Fruit fly (Drosophila melanogaster) whole organism, prepupa: ENCODE measurements around the gene CG10089.

Source experiments
- CG6276 ChIP-seq: fragments of 200-800 bp; sonication (Bioruptor generic); optimal IDR thresholded peaks from 2 replicates; lab custom pipeline; 2017; ENCODE audit warnings: missing biosample characterization, mild to moderate bottlenecking, missing genetic modification characterization
- CG6854 ChIP-seq: fragments of 200-800 bp; sonication (Bioruptor generic); optimal IDR thresholded peaks from 2 replicates; lab custom pipeline; 2017; ENCODE audit warnings: missing biosample characterization, mild to moderate bottlenecking, missing genetic modification characterization
- CG8119 ChIP-seq: fragments of 200-800 bp; sonication (Bioruptor generic); IDR thresholded peaks from 3 replicates; pipeline ENCODE4 v1.3.6; 2022; ENCODE audit warnings: missing biosample characterization, missing genetic modification characterization
- CG8319 ChIP-seq: fragments of 200-800 bp; sonication (Bioruptor generic); optimal IDR thresholded peaks from 3 replicates; lab custom pipeline; 2016; ENCODE audit warnings: missing biosample characterization, missing genetic modification characterization
- CG8632 ChIP-seq: fragments of 200-800 bp; sonication (Bioruptor generic); optimal IDR thresholded peaks from 3 replicates; lab custom pipeline; 2016; ENCODE audit warnings: missing biosample characterization, missing genetic modification characterization
- Ets21C ChIP-seq: fragments of 200-800 bp; sonication (Bioruptor generic); optimal IDR thresholded peaks from 3 replicates; lab custom pipeline; 2016; ENCODE audit warnings: missing biosample characterization, missing genetic modification characterization
- Gug ChIP-seq: fragments of 200-800 bp; sonication (Bioruptor generic); IDR thresholded peaks from 2 replicates; pipeline ENCODE4 v1.3.6; 2022; ENCODE audit warnings: missing biosample characterization, missing genetic modification characterization
- Hr39 ChIP-seq: fragments of 200-800 bp; sonication (Bioruptor generic); optimal IDR thresholded peaks from 2 replicates; lab custom pipeline; 2016; ENCODE audit warnings: missing biosample characterization, missing genetic modification characterization
- OdsH ChIP-seq: fragments of 200-800 bp; sonication (Bioruptor generic); optimal IDR thresholded peaks from 3 replicates; lab custom pipeline; 2016; ENCODE audit warnings: missing biosample characterization, missing genetic modification characterization
- dac ChIP-seq: fragments of 200-800 bp; sonication (Bioruptor generic); optimal IDR thresholded peaks from 2 replicates; lab custom pipeline; 2017; ENCODE audit warnings: missing biosample characterization, mild to moderate bottlenecking, missing genetic modification characterization
- pdm3 ChIP-seq: fragments of 200-800 bp; sonication (Bioruptor generic); optimal IDR thresholded peaks from 3 replicates; lab custom pipeline; 2016; ENCODE audit warnings: missing biosample characterization, missing genetic modification characterization

DNA sequence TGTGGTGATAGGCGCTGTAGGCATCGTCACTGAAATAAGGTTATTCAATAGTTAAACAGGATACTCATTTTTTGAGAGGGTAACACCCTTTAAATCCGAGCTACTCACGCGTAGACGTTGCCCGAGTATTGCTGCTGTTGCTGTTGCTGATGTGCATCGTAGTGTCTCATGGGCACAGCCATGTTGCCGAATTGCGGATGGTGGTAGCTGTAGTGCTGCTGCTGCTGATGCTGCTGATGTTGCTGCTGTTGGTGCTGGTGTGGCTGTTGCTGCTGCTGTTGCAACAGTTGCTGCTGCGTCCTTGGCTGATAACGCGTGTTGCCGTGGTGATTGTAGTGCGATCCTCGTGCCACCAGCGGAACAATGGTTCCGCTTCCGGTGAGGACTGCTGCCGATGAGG, 44.4 kb downstream of the CG10089 start:
- no peak for TF ChIP-seq CG8319 (GFP tag; lab: Kevin White, UChicago)
- TF ChIP-seq Gug (GFP tag; lab: Robert Waterston, UW) = no peak
- no peak for TF ChIP-seq Hr39 (GFP tag; lab: Kevin White, UChicago)
- TF ChIP-seq Ets21C (GFP tag; lab: Kevin White, UChicago) = no peak
- TF ChIP-seq CG6276 = no peak
- no peak for TF ChIP-seq CG6854
- no peak for TF ChIP-seq pdm3 (GFP tag; lab: Kevin White, UChicago)
- TF ChIP-seq CG8119 (GFP tag; lab: Robert Waterston, UW) = no peak
- no peak for TF ChIP-seq dac (GFP tag; lab: Kevin White, UChicago)
- no peak for TF ChIP-seq CG8632 (GFP tag; lab: Kevin White, UChicago)
- TF ChIP-seq OdsH (GFP tag; lab: Kevin White, UChicago) = no peak
